Fruit fly (Drosophila melanogaster): ENCODE results near the gene CG8891.

Gene CG8891

DNA sequence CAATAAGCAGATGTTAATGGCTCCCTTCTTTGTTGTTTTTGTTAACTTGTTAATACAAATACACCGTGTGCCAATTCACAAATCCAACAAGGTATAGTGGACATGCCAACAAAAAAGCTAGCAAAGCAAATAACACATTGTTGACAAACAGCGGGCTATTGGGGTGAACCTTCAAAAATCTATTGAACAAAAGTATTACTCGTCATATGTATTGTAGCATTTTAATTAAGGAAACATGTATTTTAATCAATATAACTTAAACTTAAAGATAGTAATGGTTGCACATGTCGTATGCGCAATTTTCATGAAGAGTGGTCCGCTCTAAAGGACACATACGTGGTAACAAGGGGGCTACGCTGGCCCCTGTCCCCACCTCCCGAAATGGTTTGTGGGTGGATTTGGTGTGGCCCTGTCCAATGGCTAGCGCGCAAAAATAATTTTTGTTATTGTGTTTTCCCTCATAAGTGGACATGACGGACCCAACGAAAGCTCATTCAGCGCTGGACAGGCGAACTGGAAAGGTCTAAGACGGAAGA, 36.9 kb downstream of the CG8891 start, which contains the start of gene synr:
Gene synr, plus strand, starts transcription at position 486 of the 536 bp plus-strand sequence.
- no peak for TF ChIP-seq CG17801 (GFP tag; optimal IDR thresholded peaks at IDR 0.05; ENCODE audit: partially characterized antibody)

DNA sequence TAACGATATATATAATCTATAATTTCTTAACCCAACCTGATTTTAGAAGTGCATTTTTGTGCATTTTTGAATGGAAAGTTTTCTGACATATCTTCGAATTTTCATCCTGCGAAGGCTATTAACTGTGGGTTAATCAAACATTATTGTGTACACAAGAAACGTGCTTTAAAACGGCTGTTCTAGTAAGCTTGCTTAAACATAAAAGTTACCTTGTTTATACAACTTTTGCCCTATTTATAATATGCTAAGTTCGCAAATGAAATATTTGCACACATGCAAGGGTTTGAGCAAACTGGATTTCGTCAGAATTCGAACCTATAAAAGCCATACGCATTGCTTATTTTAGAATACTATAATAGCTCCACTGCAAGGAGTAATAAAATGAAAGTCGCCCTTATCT, 42.1 kb downstream of the CG8891 start, which contains the start of gene Sgs1:
Gene Sgs1, plus strand, starts transcription at position 350 of the 400 bp plus-strand sequence.
- TF ChIP-seq CG17801 (GFP tag; optimal IDR thresholded peaks at IDR 0.05; ENCODE audit: partially characterized antibody), result no peak

DNA sequence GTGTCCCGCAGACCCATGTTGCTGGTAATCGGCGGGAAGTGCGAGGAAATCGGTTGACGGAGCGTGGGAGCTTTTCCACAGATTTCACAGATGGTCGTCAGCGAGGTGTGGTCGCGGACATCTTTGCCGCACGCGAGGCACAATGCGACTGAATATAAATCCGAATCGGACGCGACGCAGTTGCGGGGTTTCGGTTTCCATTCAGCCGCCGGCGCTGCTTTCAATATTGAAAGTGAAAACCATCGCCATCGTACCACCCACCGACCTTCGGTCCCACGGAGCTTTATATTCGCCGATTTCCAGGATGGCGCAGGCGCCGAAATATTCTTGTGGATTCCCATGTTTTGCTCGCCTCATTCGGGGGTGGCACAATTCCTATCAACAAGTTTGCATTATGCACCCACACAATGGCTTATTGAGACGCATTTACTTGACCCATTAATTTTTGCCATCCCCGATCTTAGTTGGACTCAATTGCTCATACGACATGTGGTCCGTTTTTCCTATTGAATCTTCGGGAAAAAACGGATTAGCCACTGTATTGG, 42.8 kb downstream of the CG8891 start, which contains the start of gene hoe2:
Gene hoe2, minus strand, starts transcription at position 126 of the 545 bp plus-strand sequence.
- TF ChIP-seq CG17801 (GFP tag; optimal IDR thresholded peaks at IDR 0.05; ENCODE audit: partially characterized antibody), result no peak

DNA sequence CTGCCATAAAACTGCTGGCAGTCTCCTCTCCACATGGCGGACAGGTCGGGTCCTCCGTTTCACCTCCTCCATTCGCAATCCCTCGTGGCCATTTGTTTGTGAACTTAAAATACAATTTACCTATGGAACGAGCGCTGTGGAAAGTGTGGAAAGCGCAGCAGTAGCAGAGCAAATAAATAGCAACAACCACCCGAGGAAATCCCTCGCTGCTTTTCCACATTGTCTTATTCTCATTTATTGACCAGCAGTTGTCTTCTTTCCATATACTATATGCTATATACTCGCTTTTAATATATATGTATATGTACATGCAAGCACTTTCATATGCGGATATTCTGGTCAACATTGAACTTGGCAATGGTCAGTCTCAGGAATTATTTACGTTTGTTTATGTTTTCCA, 46.9 kb downstream of the CG8891 start, which contains the start of gene hoe1:
Gene hoe1, minus strand, starts transcription at position 101 of the 400 bp plus-strand sequence.
- TF ChIP-seq CG17801 (GFP tag; optimal IDR thresholded peaks at IDR 0.05; ENCODE audit: partially characterized antibody), result no peak

DNA sequence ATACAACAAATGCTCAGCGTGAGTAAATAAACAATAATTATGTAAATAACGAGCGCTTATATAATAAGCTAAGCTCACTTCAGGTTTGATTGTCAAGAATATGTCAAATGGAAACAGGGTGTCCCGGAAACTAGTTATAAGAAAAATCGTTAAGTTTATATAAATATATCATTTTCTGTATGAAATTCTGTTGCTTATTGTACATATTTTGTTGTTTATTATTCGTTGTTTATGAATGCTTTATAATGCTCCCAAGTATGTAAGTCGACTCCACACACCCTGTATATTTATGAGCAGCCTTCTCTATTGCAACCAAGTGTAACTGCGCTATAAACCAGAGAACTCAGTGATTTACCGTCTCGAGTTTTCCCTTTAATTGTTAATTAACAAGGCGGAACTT, 48.6 kb downstream of the CG8891 start:
- no peak for TF ChIP-seq CG17801 (GFP tag; optimal IDR thresholded peaks at IDR 0.05; ENCODE audit: partially characterized antibody)

Measured in ovary, adult (tissue).